Fruit fly (Drosophila melanogaster) whole organism, embryonic: ENCODE measurements around the gene Dhdds.

ENCODE experiments used
- Abd-B ChIP-seq: fragments of 200-800 bp; sonication (Bioruptor generic); optimal IDR thresholded peaks from 2 replicates; lab custom pipeline; 2018; ENCODE audit warnings: missing biosample characterization, mild to moderate bottlenecking, missing genetic modification characterization, moderate library complexity
- CG10462 ChIP-seq: fragments of 200-800 bp; sonication (Bioruptor generic); optimal IDR thresholded peaks from 2 replicates; lab custom pipeline; 2016; ENCODE audit warnings: missing biosample characterization, missing genetic modification characterization
- CG12236 ChIP-seq: fragments of 200-800 bp; sonication (Bioruptor generic); optimal IDR thresholded peaks from 2 replicates; lab custom pipeline; 2016; ENCODE audit warnings: missing biosample characterization, missing genetic modification characterization
- CG12744 ChIP-seq: fragments of 200-800 bp; sonication (Bioruptor generic); optimal IDR thresholded peaks from 2 replicates; lab custom pipeline; 2016; ENCODE audit warnings: missing biosample characterization, missing genetic modification characterization
- CG14710 ChIP-seq: fragments of 200-800 bp; sonication (Bioruptor generic); optimal IDR thresholded peaks from 3 replicates; lab custom pipeline; 2019; ENCODE audit warnings: missing biosample characterization, mild to moderate bottlenecking, missing genetic modification characterization, moderate library complexity
- CG15073 ChIP-seq: fragments of 200-800 bp; sonication (Bioruptor generic); optimal IDR thresholded peaks from 2 replicates; lab custom pipeline; 2016; ENCODE audit warnings: missing biosample characterization, missing genetic modification characterization
- CG15479 ChIP-seq: fragments of 200-800 bp; sonication (Bioruptor generic); optimal IDR thresholded peaks from 3 replicates; lab custom pipeline; 2019; ENCODE audit warnings: missing biosample characterization, mild to moderate bottlenecking, missing genetic modification characterization, moderate library complexity
- CG30431 ChIP-seq: fragments of 200-800 bp; sonication (Bioruptor generic); optimal IDR thresholded peaks from 2 replicates; lab custom pipeline; 2017; ENCODE audit warnings: missing biosample characterization, missing genetic modification characterization
- CG3065 ChIP-seq: fragments of 200-800 bp; sonication (Bioruptor generic); optimal IDR thresholded peaks from 2 replicates; lab custom pipeline; 2016; ENCODE audit warnings: missing biosample characterization, missing genetic modification characterization
- CG31365 ChIP-seq: fragments of 200-800 bp; sonication (Bioruptor generic); optimal IDR thresholded peaks from 2 replicates; lab custom pipeline; 2018; ENCODE audit warnings: missing biosample characterization, mild to moderate bottlenecking, missing genetic modification characterization
- CG31388 ChIP-seq: fragments of 200-800 bp; sonication (Bioruptor generic); optimal IDR thresholded peaks from 2 replicates; lab custom pipeline; 2016; ENCODE audit warnings: missing biosample characterization, missing genetic modification characterization
- CG32767 ChIP-seq: fragments of 200-800 bp; sonication (Bioruptor generic); IDR thresholded peaks from 2 replicates; pipeline ENCODE4 v1.3.6; 2022; ENCODE audit warnings: missing biosample characterization, missing genetic modification characterization
- CG42726 ChIP-seq: fragments of 200-800 bp; sonication (Bioruptor generic); IDR thresholded peaks from 2 replicates; pipeline ENCODE4 v1.3.6; 2022; ENCODE audit warnings: missing biosample characterization, missing genetic modification characterization; ENCODE audit not compliant: partially characterized antibody
- CG6683 ChIP-seq: fragments of 200-800 bp; sonication (Bioruptor generic); optimal IDR thresholded peaks from 2 replicates; lab custom pipeline; 2017; ENCODE audit warnings: missing biosample characterization, mild to moderate bottlenecking, missing genetic modification characterization, missing genetic modification reagents
- CG6813 ChIP-seq: fragments of 200-800 bp; sonication (Bioruptor generic); optimal IDR thresholded peaks from 2 replicates; lab custom pipeline; 2017; ENCODE audit warnings: missing biosample characterization, missing genetic modification characterization, mild to moderate bottlenecking, moderate library complexity, missing genetic modification reagents
- CG7745 ChIP-seq: fragments of 200-800 bp; sonication (Bioruptor generic); optimal IDR thresholded peaks from 2 replicates; lab custom pipeline; 2018; ENCODE audit warnings: missing biosample characterization, mild to moderate bottlenecking, missing genetic modification characterization, moderate library complexity
- CG7987 ChIP-seq: fragments of 200-800 bp; sonication (Bioruptor generic); optimal IDR thresholded peaks from 2 replicates; lab custom pipeline; 2018; ENCODE audit warnings: missing biosample characterization, mild to moderate bottlenecking, missing genetic modification characterization, moderate library complexity
- CG8290 ChIP-seq, 3 experiments: fragments of 200-800 bp; sonication (Bioruptor generic); optimal IDR thresholded peaks; 2 replicates each; lab custom pipeline; 2016 to 2019; ENCODE audit warnings: missing biosample characterization in 3 of 3, missing genetic modification characterization in 3 of 3, mild to moderate bottlenecking in 2 of 3, moderate library complexity in 1 of 3
- CG9727 ChIP-seq: fragments of 200-800 bp; sonication (Bioruptor generic); optimal IDR thresholded peaks from 3 replicates; lab custom pipeline; 2017; ENCODE audit warnings: missing biosample characterization, mild to moderate bottlenecking, missing genetic modification characterization
- CG9876 ChIP-seq: fragments of 200-800 bp; sonication (Bioruptor generic); optimal IDR thresholded peaks from 2 replicates; lab custom pipeline; 2016; ENCODE audit warnings: missing biosample characterization, missing genetic modification characterization
- Dip3 ChIP-seq: fragments of 200-800 bp; sonication (Bioruptor generic); optimal IDR thresholded peaks from 3 replicates; lab custom pipeline; 2016; ENCODE audit warnings: missing biosample characterization, missing genetic modification characterization
- HLH4C ChIP-seq: fragments of 200-800 bp; sonication (Bioruptor generic); IDR thresholded peaks from 3 replicates; pipeline ENCODE4 v1.3.6; 2022; ENCODE audit warnings: missing biosample characterization, missing genetic modification characterization; ENCODE audit not compliant: partially characterized antibody
- HmgD ChIP-seq: fragments of 200-800 bp; sonication (Bioruptor generic); optimal IDR thresholded peaks from 3 replicates; lab custom pipeline; 2016; ENCODE audit warnings: missing biosample characterization, missing genetic modification characterization
- Hr39 ChIP-seq: fragments of >200 bp; optimal IDR thresholded peaks from 2 replicates; lab custom pipeline; 2017
- Hsf ChIP-seq: fragments of 200-800 bp; sonication (Bioruptor generic); optimal IDR thresholded peaks from 3 replicates; lab custom pipeline; 2016; ENCODE audit warnings: missing biosample characterization, missing genetic modification characterization
- Med ChIP-seq: fragments of 200-800 bp; sonication (Bioruptor generic); peaks from one replicate; lab custom pipeline; 2016; ENCODE audit warnings: missing biosample characterization, missing genetic modification characterization, mild to moderate bottlenecking, inconsistent platforms, moderate library complexity
- NfI ChIP-seq: fragments of 200-800 bp; sonication (Bioruptor generic); optimal IDR thresholded peaks from 3 replicates; lab custom pipeline; 2018; ENCODE audit warnings: missing biosample characterization, mild to moderate bottlenecking, missing genetic modification characterization, moderate library complexity
- Side ChIP-seq: fragments of 200-800 bp; sonication (Bioruptor generic); optimal IDR thresholded peaks from 2 replicates; lab custom pipeline; 2016; ENCODE audit warnings: missing biosample characterization, missing genetic modification characterization
- Ssrp ChIP-seq: fragments of 200-800 bp; sonication (Bioruptor generic); optimal IDR thresholded peaks from 2 replicates; lab custom pipeline; 2018; ENCODE audit warnings: missing biosample characterization, mild to moderate bottlenecking, missing genetic modification characterization, moderate library complexity
- Taf1 ChIP-seq: fragments of 200-800 bp; sonication (Bioruptor generic); IDR thresholded peaks from 2 replicates; pipeline ENCODE4 v1.3.6; 2022; ENCODE audit warnings: missing biosample characterization, missing genetic modification characterization
- aop ChIP-seq: fragments of 200-800 bp; sonication (Bioruptor generic); IDR thresholded peaks from 2 replicates; pipeline ENCODE4 v1.3.6; 2022; ENCODE audit warnings: missing biosample characterization, missing genetic modification characterization
- ap ChIP-seq: fragments of 200-800 bp; sonication (Bioruptor generic); IDR thresholded peaks from 2 replicates; pipeline ENCODE4 v1.3.6; 2022; ENCODE audit warnings: missing biosample characterization, missing genetic modification characterization
- croc ChIP-seq: fragments of 200-800 bp; sonication (Bioruptor generic); conservative IDR thresholded peaks from 3 replicates; pipeline ENCODE4 v1.3.6; 2022; ENCODE audit warnings: missing biosample characterization, missing genetic modification characterization
- cwo ChIP-seq: fragments of 200-800 bp; sonication (Bioruptor generic); optimal IDR thresholded peaks from 3 replicates; lab custom pipeline; 2017; ENCODE audit warnings: missing biosample characterization, missing genetic modification characterization, mild to moderate bottlenecking, moderate library complexity, missing genetic modification reagents
- dati ChIP-seq: fragments of 200-800 bp; sonication (Bioruptor generic); IDR thresholded peaks from 2 replicates; pipeline ENCODE4 v1.3.6; 2022; ENCODE audit warnings: missing biosample characterization, missing genetic modification characterization
- dm ChIP-seq: fragments of 200-800 bp; sonication (Bioruptor generic); optimal IDR thresholded peaks from 3 replicates; lab custom pipeline; 2016; ENCODE audit warnings: missing biosample characterization, missing genetic modification characterization
- gcm ChIP-seq: fragments of 200-800 bp; sonication (Bioruptor generic); optimal IDR thresholded peaks from 2 replicates; lab custom pipeline; 2019; ENCODE audit warnings: missing biosample characterization, mild to moderate bottlenecking, missing genetic modification characterization, moderate library complexity
- grn ChIP-seq: fragments of 200-800 bp; sonication (Bioruptor generic); optimal IDR thresholded peaks from 3 replicates; lab custom pipeline; 2017; ENCODE audit warnings: missing biosample characterization, missing genetic modification characterization
- hbn ChIP-seq: fragments of 200-800 bp; sonication (Bioruptor generic); IDR thresholded peaks from 2 replicates; pipeline ENCODE4 v1.3.6; 2022; ENCODE audit warnings: missing biosample characterization, missing genetic modification characterization; ENCODE audit not compliant: partially characterized antibody
- lov ChIP-seq, 2 experiments: fragments of 200-800 bp in 1 of 2; fragments of >200 bp in 1 of 2; sonication (Bioruptor generic) in 1 of 2; IDR thresholded peaks in 1 of 2; optimal IDR thresholded peaks in 1 of 2; 2 replicates in 1 of 2; 3 replicates in 1 of 2; pipeline versions ENCODE4 v1.3.6 to Lab custom; 2017 to 2022; ENCODE audit warnings: missing biosample characterization in 1 of 2, missing genetic modification characterization in 1 of 2
- nom ChIP-seq: fragments of 200-800 bp; sonication (Bioruptor generic); optimal IDR thresholded peaks from 2 replicates; lab custom pipeline; 2017; ENCODE audit warnings: missing biosample characterization, missing genetic modification characterization, mild to moderate bottlenecking, moderate library complexity, missing genetic modification reagents
- pan ChIP-seq, 4 experiments: fragments of >200 bp in 3 of 4; fragments of 200-800 bp in 1 of 4; sonication (Bioruptor generic) in 1 of 4; optimal IDR thresholded peaks in 3 of 4; IDR thresholded peaks in 1 of 4; 2 replicates each; pipeline versions ENCODE4 v1.3.6 to Lab custom; 2017 to 2022; ENCODE audit warnings: missing biosample characterization in 2 of 4, missing genetic modification characterization in 2 of 4, mixed read lengths in 1 of 4
- pnt ChIP-seq: fragments of 200-800 bp; sonication (Bioruptor generic); optimal IDR thresholded peaks from 3 replicates; lab custom pipeline; 2016; ENCODE audit warnings: missing biosample characterization, missing genetic modification characterization
- pzg ChIP-seq: fragments of 200-800 bp; sonication (Bioruptor generic); optimal IDR thresholded peaks from 3 replicates; lab custom pipeline; 2018; ENCODE audit warnings: missing biosample characterization, mild to moderate bottlenecking, missing genetic modification characterization, moderate library complexity
- sob ChIP-seq: fragments of 200-800 bp; sonication (Bioruptor generic); IDR thresholded peaks from 2 replicates; pipeline ENCODE4 v1.3.6; 2022; ENCODE audit warnings: missing biosample characterization, missing genetic modification characterization
- twi ChIP-seq: fragments of 200-800 bp; optimal IDR thresholded peaks from 2 replicates; lab custom pipeline; 2019; ENCODE audit warnings: missing biosample characterization, mild to moderate bottlenecking, missing genetic modification characterization, moderate library complexity
- vnd ChIP-seq: fragments of 200-800 bp; sonication (Bioruptor generic); IDR thresholded peaks from 3 replicates; pipeline ENCODE4 v1.3.6; 2022; ENCODE audit warnings: missing biosample characterization, missing genetic modification characterization; ENCODE audit not compliant: partially characterized antibody

Gene Dhdds

dm6 chrX:7944772-7945722, 11.9 kb upstream of the Dhdds start:
- TF ChIP-seq grn (GFP tag; lab: Kevin White, UChicago) (no peak), CG7745 (tag; lab: Kevin White, UChicago) (no peak), croc (GFP tag; lab: Robert Waterston, UW) (no peak), pzg (GFP tag; lab: Kevin White, UChicago) (no peak), CG31388 (GFP tag; lab: Kevin White, UChicago) (no peak), aop (no peak), CG15073 (no peak), CG30431 (GFP tag; lab: Kevin White, UChicago) (peak; percentile 19), Dip3 (GFP tag; lab: Kevin White, UChicago) (peak; percentile 14), HLH4C (GFP tag; lab: Robert Waterston, UW) (no peak), sob (GFP tag; lab: Robert Waterston, UW) (no peak), ap (GFP tag; lab: Robert Waterston, UW) (no peak), nom (peak; percentile 5), CG9727 (GFP tag; lab: Kevin White, UChicago) (peak; percentile 3), CG12236 (GFP tag; lab: Kevin White, UChicago) (no peak), hbn (GFP tag; lab: Robert Waterston, UW) (no peak), CG12744 (no peak), Med (GFP tag; lab: Kevin White, UChicago) (peak; percentile 85), CG32767 (GFP tag; lab: Robert Waterston, UW) (no peak), dati (GFP tag; lab: Robert Waterston, UW) (no peak), CG7987 (no peak), Abd-B (GFP tag; lab: Kevin White, UChicago) (no peak), pan (optimal IDR thresholded peaks at IDR 0.05; lab: Kevin White, UChicago) (no peak), pan (GFP tag; optimal IDR thresholded peaks at IDR 0.05 in 1 of 2, IDR thresholded peaks at IDR 0.05 in 1 of 2) (peak in 1 of 2 experiments; percentile 57), CG9876 (GFP tag; lab: Kevin White, UChicago) (no peak), Hsf (peak; percentile 21), Taf1 (GFP tag; lab: Robert Waterston, UW) (peak; percentile 11; the same call in 1 of the 2 replicates), lov (optimal IDR thresholded peaks at IDR 0.05; lab: Kevin White, UChicago) (no peak), lov (GFP tag; IDR thresholded peaks at IDR 0.05; lab: Robert Waterston, UW) (no peak), CG15479 (GFP tag; lab: Kevin White, UChicago) (peak; percentile 35), Ssrp (peak; percentile 13), CG6813 (GFP tag; lab: Kevin White, UChicago) (no peak), HmgD (GFP tag; lab: Kevin White, UChicago) (peak; percentile 1), gcm (no peak), CG14710 (tag; lab: Kevin White, UChicago) (peak; percentile 14), CG10462 (GFP tag; lab: Kevin White, UChicago) (no peak), dm (GFP tag; lab: Kevin White, UChicago) (no peak), pnt (GFP tag; lab: Kevin White, UChicago) (peak; percentile 41), Hr39 (lab: Kevin White, UChicago) (no peak), CG42726 (GFP tag; lab: Robert Waterston, UW) (no peak), CG3065 (GFP tag; lab: Kevin White, UChicago) (no peak), cwo (GFP tag; lab: Kevin White, UChicago) (no peak), vnd (GFP tag; lab: Robert Waterston, UW) (no peak), twi (tag; lab: Kevin White, UChicago) (no peak), NfI (GFP tag; lab: Kevin White, UChicago) (peak; percentile 36), Side (GFP tag; lab: Kevin White, UChicago) (no peak), CG31365 (tag; lab: Kevin White, UChicago) (no peak), CG8290 (GFP tag; optimal IDR thresholded peaks at IDR 0.05; lab: Kevin White, UChicago) (no peak), CG8290 (tag; optimal IDR thresholded peaks at IDR 0.05; lab: Kevin White, UChicago) (peak in 1 of 2 experiments; percentile 58), CG6683 (GFP tag; lab: Kevin White, UChicago) (no peak)
